Fruit fly (Drosophila melanogaster) whole organism, embryonic: ENCODE results near the gene CG8958.

ENCODE experiments used
- Asciz ChIP-seq: fragments of 200-800 bp; sonication (Bioruptor generic); optimal IDR thresholded peaks from 2 replicates; lab custom pipeline; 2017; ENCODE audit warnings: missing biosample characterization, mild to moderate bottlenecking, missing genetic modification characterization, missing genetic modification reagents
- Atf3 ChIP-seq: fragments of 200-800 bp; sonication (Bioruptor generic); optimal IDR thresholded peaks from 3 replicates; lab custom pipeline; 2016; ENCODE audit warnings: missing biosample characterization, missing genetic modification characterization
- Atf6 ChIP-seq: fragments of 200-800 bp; sonication (Bioruptor generic); IDR thresholded peaks from 2 replicates; pipeline ENCODE4 v1.3.6; 2022; ENCODE audit warnings: missing biosample characterization, missing genetic modification characterization
- Awh ChIP-seq: fragments of 200-800 bp; sonication (Bioruptor generic); IDR thresholded peaks from 2 replicates; pipeline ENCODE4, ENCODE4 v1.3.6; 2022; ENCODE audit warnings: missing biosample characterization, missing genetic modification characterization
- Bteb2 ChIP-seq: fragments of 200-800 bp; sonication (Bioruptor generic); optimal IDR thresholded peaks from 2 replicates; lab custom pipeline; 2016; ENCODE audit warnings: missing biosample characterization, missing genetic modification characterization
- CG1024 ChIP-seq: fragments of 200-800 bp; sonication (Bioruptor generic); IDR thresholded peaks from 2 replicates; pipeline ENCODE4 v1.3.6; 2022; ENCODE audit warnings: missing biosample characterization, missing genetic modification characterization
- CG10462 ChIP-seq: fragments of 200-800 bp; sonication (Bioruptor generic); optimal IDR thresholded peaks from 2 replicates; lab custom pipeline; 2016; ENCODE audit warnings: missing biosample characterization, missing genetic modification characterization
- CG10654 ChIP-seq: fragments of 200-800 bp; sonication (Bioruptor generic); optimal IDR thresholded peaks from 2 replicates; lab custom pipeline; 2016; ENCODE audit warnings: missing biosample characterization, missing genetic modification characterization
- CG11504 ChIP-seq: fragments of 200-800 bp; sonication (Bioruptor generic); optimal IDR thresholded peaks from 3 replicates; lab custom pipeline; 2019; ENCODE audit warnings: missing biosample characterization, mild to moderate bottlenecking, missing genetic modification characterization, moderate library complexity
- CG11696 ChIP-seq: fragments of 200-800 bp; sonication (Bioruptor generic); IDR thresholded peaks from 2 replicates; pipeline ENCODE4 v1.3.6; 2022; ENCODE audit warnings: missing biosample characterization, missing genetic modification characterization
- CG13296 ChIP-seq: fragments of 200-800 bp; sonication (Bioruptor generic); optimal IDR thresholded peaks from 3 replicates; lab custom pipeline; 2018; ENCODE audit warnings: missing biosample characterization, mild to moderate bottlenecking, missing genetic modification characterization
- CG14014 ChIP-seq: fragments of 200-800 bp; sonication (Bioruptor generic); IDR thresholded peaks from 2 replicates; pipeline ENCODE4 v1.3.6; 2022; ENCODE audit warnings: missing biosample characterization, missing genetic modification characterization
- CG15696 ChIP-seq: fragments of 200-800 bp; sonication (Bioruptor generic); optimal IDR thresholded peaks from 2 replicates; lab custom pipeline; 2019; ENCODE audit warnings: missing biosample characterization, mild to moderate bottlenecking, missing genetic modification characterization, moderate library complexity
- CG17912 ChIP-seq: fragments of 200-800 bp; sonication (Bioruptor generic); optimal IDR thresholded peaks from 2 replicates; lab custom pipeline; 2018; ENCODE audit warnings: missing biosample characterization, mild to moderate bottlenecking, missing genetic modification characterization
- CG1792 ChIP-seq: fragments of 200-800 bp; sonication (Bioruptor generic); optimal IDR thresholded peaks from 2 replicates; lab custom pipeline; 2016; ENCODE audit warnings: missing biosample characterization, missing genetic modification characterization
- CG18764 ChIP-seq: fragments of 200-800 bp; sonication (Bioruptor generic); optimal IDR thresholded peaks from 3 replicates; lab custom pipeline; 2016; ENCODE audit warnings: missing biosample characterization, missing genetic modification characterization
- CG34224 ChIP-seq: fragments of 200-800 bp; sonication (Bioruptor generic); IDR thresholded peaks from 3 replicates; pipeline ENCODE4 v1.3.6; 2022; ENCODE audit warnings: missing biosample characterization, missing genetic modification characterization; ENCODE audit not compliant: partially characterized antibody
- CG5953 ChIP-seq: fragments of 200-800 bp; sonication (Bioruptor generic); IDR thresholded peaks from 2 replicates; pipeline ENCODE4 v1.3.6; 2022; ENCODE audit warnings: missing biosample characterization, missing genetic modification characterization
- CG6654 ChIP-seq: fragments of 200-800 bp; sonication (Bioruptor generic); optimal IDR thresholded peaks from 2 replicates; lab custom pipeline; 2017; ENCODE audit warnings: missing biosample characterization, mild to moderate bottlenecking, missing genetic modification characterization
- CG6683 ChIP-seq: fragments of 200-800 bp; sonication (Bioruptor generic); optimal IDR thresholded peaks from 2 replicates; lab custom pipeline; 2017; ENCODE audit warnings: missing biosample characterization, mild to moderate bottlenecking, missing genetic modification characterization, missing genetic modification reagents
- CG7987 ChIP-seq: fragments of 200-800 bp; sonication (Bioruptor generic); optimal IDR thresholded peaks from 2 replicates; lab custom pipeline; 2018; ENCODE audit warnings: missing biosample characterization, mild to moderate bottlenecking, missing genetic modification characterization, moderate library complexity
- CG8478 ChIP-seq: fragments of >200 bp; optimal IDR thresholded peaks from 2 replicates; lab custom pipeline; 2018
- CG9932 ChIP-seq: fragments of 200-800 bp; sonication (Bioruptor generic); IDR thresholded peaks from 2 replicates; pipeline ENCODE4 v1.3.6; 2022; ENCODE audit warnings: missing biosample characterization, missing genetic modification characterization
- D ChIP-seq, 2 experiments: fragments of 200-800 bp in 1 of 2; fragments of >200 bp in 1 of 2; sonication (Bioruptor generic) in 1 of 2; optimal IDR thresholded peaks; 2 replicates in 1 of 2; 3 replicates in 1 of 2; lab custom pipeline; 2017; ENCODE audit warnings: mild to moderate bottlenecking in 1 of 2, missing biosample characterization in 1 of 2, missing genetic modification characterization in 1 of 2, missing genetic modification reagents in 1 of 2
- D19A ChIP-seq: fragments of 200-800 bp; optimal IDR thresholded peaks from 3 replicates; lab custom pipeline; 2019; ENCODE audit warnings: missing biosample characterization, mild to moderate bottlenecking, missing genetic modification characterization, moderate library complexity
- E2f2 ChIP-seq: fragments of 200-800 bp; sonication (Bioruptor generic); IDR thresholded peaks from 2 replicates; pipeline ENCODE4 v1.3.6; 2022; ENCODE audit warnings: missing biosample characterization, missing genetic modification characterization
- Mad ChIP-seq: fragments of 200-800 bp; sonication (Bioruptor generic); optimal IDR thresholded peaks from 2 replicates; lab custom pipeline; 2016; ENCODE audit warnings: missing biosample characterization, missing genetic modification characterization
- Ptx1 ChIP-seq: fragments of 200-800 bp; sonication (Bioruptor generic); IDR thresholded peaks from 2 replicates; pipeline ENCODE4 v1.3.6; 2022; ENCODE audit warnings: missing biosample characterization, missing genetic modification characterization
- Side ChIP-seq: fragments of 200-800 bp; sonication (Bioruptor generic); optimal IDR thresholded peaks from 2 replicates; lab custom pipeline; 2016; ENCODE audit warnings: missing biosample characterization, missing genetic modification characterization
- TFAM ChIP-seq: fragments of 200-800 bp; sonication (Bioruptor generic); optimal IDR thresholded peaks from 2 replicates; lab custom pipeline; 2017; ENCODE audit warnings: missing biosample characterization, missing genetic modification characterization, inconsistent platforms
- aop ChIP-seq: fragments of 200-800 bp; sonication (Bioruptor generic); IDR thresholded peaks from 2 replicates; pipeline ENCODE4 v1.3.6; 2022; ENCODE audit warnings: missing biosample characterization, missing genetic modification characterization
- bab2 ChIP-seq: fragments of 200-800 bp; sonication (Bioruptor generic); optimal IDR thresholded peaks from 2 replicates; lab custom pipeline; 2016; ENCODE audit warnings: missing biosample characterization, missing genetic modification characterization
- fd3F ChIP-seq: fragments of 200-800 bp; sonication (Bioruptor generic); optimal IDR thresholded peaks from 2 replicates; lab custom pipeline; 2018; ENCODE audit warnings: missing biosample characterization, mild to moderate bottlenecking, missing genetic modification characterization, moderate library complexity
- fd96Cb ChIP-seq: fragments of 200-800 bp; sonication (Bioruptor generic); optimal IDR thresholded peaks from 2 replicates; lab custom pipeline; 2018; ENCODE audit warnings: missing biosample characterization, mild to moderate bottlenecking, missing genetic modification characterization, moderate library complexity
- grau ChIP-seq: fragments of 200-800 bp; optimal IDR thresholded peaks from 3 replicates; lab custom pipeline; 2019; ENCODE audit warnings: missing biosample characterization, mild to moderate bottlenecking, missing genetic modification characterization, moderate library complexity
- her ChIP-seq: fragments of 200-800 bp; sonication (Bioruptor generic); optimal IDR thresholded peaks from 2 replicates; lab custom pipeline; 2016; ENCODE audit warnings: missing biosample characterization, missing genetic modification characterization
- kay ChIP-seq: fragments of 200-800 bp; sonication (Bioruptor generic); optimal IDR thresholded peaks from 2 replicates; lab custom pipeline; 2016; ENCODE audit warnings: missing biosample characterization, missing genetic modification characterization
- lov ChIP-seq, 2 experiments: fragments of 200-800 bp in 1 of 2; fragments of >200 bp in 1 of 2; sonication (Bioruptor generic) in 1 of 2; IDR thresholded peaks in 1 of 2; optimal IDR thresholded peaks in 1 of 2; 2 replicates in 1 of 2; 3 replicates in 1 of 2; pipeline versions ENCODE4 v1.3.6 to Lab custom; 2017 to 2022; ENCODE audit warnings: missing biosample characterization in 1 of 2, missing genetic modification characterization in 1 of 2
- pb ChIP-seq: fragments of 200-800 bp; sonication (Bioruptor generic); optimal IDR thresholded peaks from 3 replicates; lab custom pipeline; 2016; ENCODE audit warnings: missing biosample characterization, missing genetic modification characterization
- pho ChIP-seq: fragments of 200-800 bp; sonication (Bioruptor generic); optimal IDR thresholded peaks from 2 replicates; lab custom pipeline; 2016; ENCODE audit warnings: missing biosample characterization, missing genetic modification characterization
- prd ChIP-seq, 3 experiments: fragments of >200 bp in 2 of 3; fragments of 200-800 bp in 1 of 3; sonication (Bioruptor generic) in 1 of 3; optimal IDR thresholded peaks in 2 of 3; IDR thresholded peaks in 1 of 3; 2 replicates in 2 of 3; 3 replicates in 1 of 3; pipeline versions ENCODE4 v1.3.6 to Lab custom; 2017 to 2022; ENCODE audit warnings: missing biosample characterization in 1 of 3, missing genetic modification characterization in 1 of 3
- salm ChIP-seq: fragments of 200-800 bp; sonication (Bioruptor generic); optimal IDR thresholded peaks from 2 replicates; lab custom pipeline; 2018; ENCODE audit warnings: missing biosample characterization, mild to moderate bottlenecking, missing genetic modification characterization
- sens ChIP-seq: fragments of 200-800 bp; sonication (Bioruptor generic); peaks from one replicate; lab custom pipeline; 2016; ENCODE audit warnings: missing biosample characterization, missing genetic modification characterization
- sim ChIP-seq: fragments of 200-800 bp; sonication (Bioruptor generic); IDR thresholded peaks from 2 replicates; pipeline ENCODE4 v1.3.6; 2022; ENCODE audit warnings: missing biosample characterization, missing genetic modification characterization
- slp2 ChIP-seq: fragments of 200-800 bp; sonication (Bioruptor generic); optimal IDR thresholded peaks from 2 replicates; lab custom pipeline; 2016; ENCODE audit warnings: missing biosample characterization, missing genetic modification characterization
- ttk ChIP-seq: fragments of 200-800 bp; sonication (Bioruptor generic); IDR thresholded peaks from 2 replicates; pipeline ENCODE4 v2.1.2; 2022; ENCODE audit warnings: missing biosample characterization, missing genetic modification characterization
- usp ChIP-seq: fragments of >200 bp; optimal IDR thresholded peaks from 2 replicates; lab custom pipeline; 2017; ENCODE audit warnings: missing biosample characterization, missing genetic modification characterization
- zen2 ChIP-seq: fragments of 200-800 bp; sonication (Bioruptor generic); IDR thresholded peaks from 3 replicates; pipeline ENCODE4 v1.3.6; 2022; ENCODE audit warnings: missing biosample characterization, missing genetic modification characterization; ENCODE audit not compliant: partially characterized antibody

CG8958 gene

dm6 chrX:16090179-16091144, 7.4 kb downstream of the CG8958 start (continued):
- TF ChIP-seq CG10462 (GFP tag; lab: Kevin White, UChicago) (peak; percentile 45), lov (optimal IDR thresholded peaks at IDR 0.05; lab: Kevin White, UChicago) (no peak), lov (GFP tag; IDR thresholded peaks at IDR 0.05; lab: Robert Waterston, UW) (peak; percentile 85), her (GFP tag; lab: Kevin White, UChicago) (peak; percentile 85), CG34224 (GFP tag; lab: Robert Waterston, UW) (no peak), bab2 (GFP tag; lab: Kevin White, UChicago) (peak; percentile 89), sens (GFP tag; lab: Kevin White, UChicago) (peak; percentile 96), CG1024 (peak; percentile 88), pho (GFP tag; lab: Kevin White, UChicago) (peak; percentile 89), TFAM (GFP tag; lab: Kevin White, UChicago) (peak; percentile 17), CG5953 (GFP tag; lab: Robert Waterston, UW) (peak; percentile 80), CG8478 (no peak), Bteb2 (GFP tag; lab: Kevin White, UChicago) (peak; percentile 78), CG6654 (GFP tag; lab: Kevin White, UChicago) (peak; percentile 72), CG13296 (GFP tag; lab: Kevin White, UChicago) (peak; percentile 93), Atf3 (GFP tag; lab: Kevin White, UChicago) (peak; percentile 55), Side (GFP tag; lab: Kevin White, UChicago) (peak; percentile 82), CG11504 (tag; lab: Kevin White, UChicago) (peak; percentile 93), ttk (GFP tag; lab: Robert Waterston, UW) (peak; percentile 88), salm (peak; percentile 82), Ptx1 (GFP tag; lab: Robert Waterston, UW) (peak; percentile 89), E2f2 (peak; percentile 65), slp2 (peak; percentile 68), aop (GFP tag; lab: Robert Waterston, UW) (peak; percentile 73; the same call in 1 of the 2 replicates), CG9932 (GFP tag; lab: Robert Waterston, UW) (peak; percentile 94), zen2 (GFP tag; lab: Robert Waterston, UW) (no peak), Awh (GFP tag; lab: Robert Waterston, UW) (peak; percentile 86), CG10654 (peak; percentile 87), fd96Cb (tag; lab: Kevin White, UChicago) (peak; percentile 78), usp (GFP tag; lab: Kevin White, UChicago) (no peak), kay (GFP tag; lab: Kevin White, UChicago) (peak; percentile 64), CG6683 (GFP tag; lab: Kevin White, UChicago) (peak; percentile 75), CG17912 (peak; percentile 93), Atf6 (GFP tag; lab: Robert Waterston, UW) (peak; percentile 92), pb (peak; percentile 86), CG7987 (GFP tag; lab: Kevin White, UChicago) (peak; percentile 74), Mad (GFP tag; lab: Kevin White, UChicago) (no peak), sim (GFP tag; lab: Robert Waterston, UW) (no peak), CG15696 (tag; lab: Kevin White, UChicago) (peak; percentile 62), Asciz (GFP tag; lab: Kevin White, UChicago) (peak; percentile 74), CG1792 (GFP tag; lab: Kevin White, UChicago) (peak; percentile 85), CG11696 (peak; percentile 77), CG14014 (GFP tag; lab: Robert Waterston, UW) (peak; percentile 94), grau (tag; lab: Kevin White, UChicago) (peak; percentile 96), D (optimal IDR thresholded peaks at IDR 0.05; lab: Kevin White, UChicago) (no peak), D (GFP tag; optimal IDR thresholded peaks at IDR 0.05; lab: Kevin White, UChicago) (peak; percentile 72), CG18764 (GFP tag; lab: Kevin White, UChicago) (peak; percentile 79), fd3F (peak; percentile 91), prd (optimal IDR thresholded peaks at IDR 0.05; lab: Kevin White, UChicago) (no peak), prd (GFP tag; IDR thresholded peaks at IDR 0.05; lab: Robert Waterston, UW) (peak; percentile 88), D19A (peak; percentile 60)
